Worm (Caenorhabditis elegans) whole organism, L2 larva: ENCODE measurements around the gene srh-1.

Experiments
- R02D3.7 ChIP-seq: fragments of 150-350 bp; optimal IDR thresholded peaks from 2 replicates; lab custom pipeline; 2014; ENCODE audit warnings: missing biosample characterization, missing genetic modification characterization
- aly-2 ChIP-seq: fragments of 150-350 bp; optimal IDR thresholded peaks from 2 replicates; lab custom pipeline; 2014; ENCODE audit warnings: missing biosample characterization, missing genetic modification characterization
- elt-1 ChIP-seq: fragments of 150-350 bp; optimal IDR thresholded peaks from 2 replicates; lab custom pipeline; 2014; ENCODE audit warnings: missing biosample characterization, missing genetic modification characterization
- lin-13 ChIP-seq: fragments of 150-350 bp; optimal IDR thresholded peaks from 2 replicates; lab custom pipeline; 2014; ENCODE audit warnings: missing biosample characterization, missing genetic modification reagents, missing genetic modification characterization
- lin-39 ChIP-seq: fragments of 150-350 bp; optimal IDR thresholded peaks from 2 replicates; lab custom pipeline; 2014; ENCODE audit warnings: missing biosample characterization, missing genetic modification reagents, missing genetic modification characterization
- mab-5 ChIP-seq: fragments of 150-350 bp; optimal IDR thresholded peaks from 2 replicates; lab custom pipeline; 2014; ENCODE audit warnings: missing biosample characterization, missing genetic modification characterization
- nhr-11 ChIP-seq: fragments of 150-350 bp; optimal IDR thresholded peaks from 2 replicates; lab custom pipeline; 2014; ENCODE audit warnings: missing biosample characterization, missing genetic modification characterization
- nhr-237 ChIP-seq: fragments of 150-350 bp; optimal IDR thresholded peaks from 2 replicates; lab custom pipeline; 2014; ENCODE audit warnings: missing biosample characterization, missing genetic modification characterization
- nhr-25 ChIP-seq: fragments of 150-350 bp; sonication (generic microtip); optimal IDR thresholded peaks from 3 replicates; lab custom pipeline; 2014; ENCODE audit warnings: missing biosample characterization, missing genetic modification characterization
- nhr-6 ChIP-seq: fragments of 150-350 bp; optimal IDR thresholded peaks from 2 replicates; lab custom pipeline; 2014; ENCODE audit warnings: missing biosample characterization, missing genetic modification characterization

- TF ChIP-seq nhr-6 (tag; lab: Kevin White, UChicago) (no peak), aly-2 (tag; lab: Kevin White, UChicago) (no peak), nhr-237 (no peak), elt-1 (tag; lab: Kevin White, UChicago) (no peak), R02D3.7 (no peak), mab-5 (tag; lab: Kevin White, UChicago) (no peak), lin-39 (tag; lab: Kevin White, UChicago) (no peak), nhr-11 (tag; lab: Kevin White, UChicago) (no peak), lin-13 (GFP tag; lab: Kevin White, UChicago) (no peak), nhr-25 (no peak)
These were observed 1.3 kb upstream of the srh-1 start for ce11 chrV:11484404-11484803.
